Fruit fly (Drosophila melanogaster): Measurements from ENCODE around the gene CG32176.

CG32176 gene

DNA sequence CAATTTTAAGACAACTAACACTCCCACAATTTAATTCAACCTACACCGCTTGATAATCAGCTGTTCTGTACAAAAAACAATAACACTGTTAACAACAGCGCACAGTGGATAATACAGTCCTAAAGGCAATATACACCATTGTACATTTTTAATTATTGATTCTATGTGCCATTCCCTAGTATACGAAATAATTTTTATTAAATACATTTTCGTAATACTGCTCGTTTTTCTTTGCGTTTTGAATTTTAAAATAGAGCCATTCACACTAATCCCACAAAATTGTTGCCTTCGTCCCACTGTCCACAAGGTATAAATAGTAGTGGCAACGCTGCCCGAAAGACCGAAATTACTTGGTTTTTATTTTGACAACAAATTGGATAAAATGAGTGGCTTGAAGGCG is at the start of gene CG32176, which contains the start of gene Coq4:
Gene CG32176 (plus strand): TSS at position 314 of the 400 bp plus-strand sequence.
Gene Coq4 (minus strand): TSS at position 67 of the 400 bp plus-strand sequence.
- TF ChIP-seq pan (optimal IDR thresholded peaks at IDR 0.05) (no peak), woc (GFP tag; optimal IDR thresholded peaks at IDR 0.05) (peak; percentile 96), h (GFP tag; optimal IDR thresholded peaks at IDR 0.05) (peak; percentile 98), Myc (optimal IDR thresholded peaks at IDR 0.05) (no peak), psq (GFP tag; optimal IDR thresholded peaks at IDR 0.05) (peak; percentile 92), brk (GFP tag; optimal IDR thresholded peaks at IDR 0.05) (peak; percentile 95), fru (GFP tag; optimal IDR thresholded peaks at IDR 0.05) (peak; percentile 97), br (GFP tag; optimal IDR thresholded peaks at IDR 0.05) (peak; percentile 98), Abd-B (GFP tag; optimal IDR thresholded peaks at IDR 0.05) (no peak), CG9705 (GFP tag; optimal IDR thresholded peaks at IDR 0.05) (peak; percentile 95), sage (GFP tag; optimal IDR thresholded peaks at IDR 0.05) (peak; percentile 88), Dif (GFP tag; optimal IDR thresholded peaks at IDR 0.05; ENCODE audit: partially characterized antibody) (no peak), CG32264 (GFP tag; optimal IDR thresholded peaks at IDR 0.05) (peak; percentile 94), dmrt93B (GFP tag; optimal IDR thresholded peaks at IDR 0.05) (peak; percentile 92), Mio (GFP tag; optimal IDR thresholded peaks at IDR 0.05) (peak; percentile 82), OdsH (GFP tag; optimal IDR thresholded peaks at IDR 0.05) (peak; percentile 96), rgr (GFP tag; optimal IDR thresholded peaks at IDR 0.05) (peak; percentile 99), Rel (GFP tag; optimal IDR thresholded peaks at IDR 0.05) (peak; percentile 42), Rel (tag; optimal IDR thresholded peaks at IDR 0.05) (peak; percentile 82), Sp1 (GFP tag; optimal IDR thresholded peaks at IDR 0.05) (peak; percentile 94), N (GFP tag; optimal IDR thresholded peaks at IDR 0.05) (no peak), Hr78 (GFP tag; optimal IDR thresholded peaks at IDR 0.05) (no peak), sv (GFP tag; optimal IDR thresholded peaks at IDR 0.05) (peak; percentile 99), ey (GFP tag; optimal IDR thresholded peaks at IDR 0.05) (peak; percentile 98), Jra (GFP tag; optimal IDR thresholded peaks at IDR 0.05) (peak; percentile 96), Vsx2 (GFP tag; optimal IDR thresholded peaks at IDR 0.05; ENCODE audit: partially characterized antibody) (no peak), dsf (GFP tag; optimal IDR thresholded peaks at IDR 0.05; ENCODE audit: borderline replicate concordance) (peak; percentile 95), GATAd (GFP tag; optimal IDR thresholded peaks at IDR 0.05) (peak; percentile 96), Dfd (GFP tag; optimal IDR thresholded peaks at IDR 0.05) (no peak), HLH106 (tag; optimal IDR thresholded peaks at IDR 0.05) (peak; percentile 97), Hr83 (GFP tag; optimal IDR thresholded peaks at IDR 0.05; ENCODE audit: poor library complexity, severe bottlenecking) (peak; percentile 91), CrebA (GFP tag; optimal IDR thresholded peaks at IDR 0.05; ENCODE audit: borderline replicate concordance) (no peak), tai (GFP tag; optimal IDR thresholded peaks at IDR 0.05) (peak; percentile 97), jim (GFP tag; optimal IDR thresholded peaks at IDR 0.05) (peak; percentile 46), usp (GFP tag; optimal IDR thresholded peaks at IDR 0.05) (no peak), foxo (GFP tag; optimal IDR thresholded peaks at IDR 0.05) (peak; percentile 90 to 99), dl (GFP tag; optimal IDR thresholded peaks at IDR 0.05; ENCODE audit: insufficient read depth in 1 of 2, partially characterized antibody in 2 of 2) (no peak), lola (GFP tag; optimal IDR thresholded peaks at IDR 0.05) (no peak), Hnf4 (GFP tag; optimal IDR thresholded peaks at IDR 0.05) (peak; percentile 98)

DNA sequence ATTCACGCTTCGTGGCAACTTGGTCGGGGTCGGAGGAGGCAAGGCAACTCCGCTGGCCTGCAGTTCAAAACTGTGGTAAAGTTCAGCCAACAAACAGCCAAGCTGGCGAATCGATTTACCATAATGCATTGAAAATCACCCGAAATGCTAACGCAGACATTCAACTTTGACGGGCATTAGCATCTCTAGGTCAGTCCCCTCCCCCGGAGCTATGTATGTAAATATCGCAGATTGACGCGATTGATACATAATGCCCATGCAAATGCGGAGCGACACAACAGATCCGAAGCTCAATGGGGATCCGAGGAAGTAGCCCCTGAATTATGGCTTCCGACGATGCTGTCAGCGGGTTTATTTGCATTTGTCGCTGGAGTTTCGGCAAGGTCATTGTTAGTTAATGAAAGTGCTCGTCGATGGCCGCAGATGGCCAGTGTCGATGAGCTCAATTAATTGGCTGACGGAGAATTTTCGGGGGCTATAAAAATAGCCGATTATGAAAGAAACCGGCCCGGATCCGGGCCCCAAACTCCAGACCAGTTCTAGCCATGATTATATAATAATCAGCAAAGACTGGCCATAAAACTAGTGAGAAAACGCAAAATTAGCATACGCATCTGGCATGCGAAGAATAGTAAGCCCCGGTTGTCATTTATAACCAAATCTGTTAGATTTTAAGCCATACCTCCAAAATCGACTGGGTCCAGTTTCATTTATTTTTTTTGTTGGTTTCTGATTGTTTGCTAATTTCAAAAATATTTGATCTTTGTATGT is 46.9 kb upstream of the CG32176 start:
- TF ChIP-seq dmrt93B (GFP tag; optimal IDR thresholded peaks at IDR 0.05) (no peak), Dfd (GFP tag; optimal IDR thresholded peaks at IDR 0.05) (no peak), woc (GFP tag; optimal IDR thresholded peaks at IDR 0.05) (no peak)

Measured in whole organism, wandering third instar larva.